Worm (Caenorhabditis elegans) whole organism, L4 larva: ENCODE data around the gene Y57G11C.22.

ENCODE experiments used
- D1046.2 ChIP-seq: fragments of 200-800 bp; sonication (Bioruptor generic); IDR thresholded peaks from 2 replicates; pipeline ENCODE4 v1.3.6; 2022; ENCODE audit warnings: missing genetic modification characterization, missing compliant biosample characterization
- F26F4.8 ChIP-seq: fragments of 200-800 bp; sonication (Bioruptor generic); conservative IDR thresholded peaks from 2 replicates; pipeline ENCODE4 v1.3.6; 2022; ENCODE audit warnings: missing genetic modification characterization, missing compliant biosample characterization
- R02D3.7 ChIP-seq: fragments of 150-350 bp; sonication (generic microtip); optimal IDR thresholded peaks from 3 replicates; lab custom pipeline; 2014; ENCODE audit warnings: missing biosample characterization, missing genetic modification characterization
- Y48G9A.11 ChIP-seq: fragments of 200-800 bp; sonication (Bioruptor generic); IDR thresholded peaks from 2 replicates; pipeline ENCODE4 v1.3.6; 2022; ENCODE audit warnings: missing genetic modification reagents, missing genetic modification characterization, missing compliant biosample characterization
- ZK337.2 ChIP-seq: fragments of 200-800 bp; sonication (Bioruptor generic); IDR thresholded peaks from 2 replicates; pipeline ENCODE4 v1.3.6; 2022; ENCODE audit warnings: missing genetic modification reagents, missing genetic modification characterization, missing compliant biosample characterization
- aha-1 ChIP-seq: fragments of 150-350 bp; peaks from one replicate; lab custom pipeline; 2014; ENCODE audit warnings: missing biosample characterization, missing genetic modification characterization
- aly-2 ChIP-seq: sonication (generic microtip); optimal IDR thresholded peaks from 2 replicates; lab custom pipeline; 2018; ENCODE audit warnings: missing biosample characterization, missing genetic modification characterization
- ama-1 ChIP-seq: fragments of 150-350 bp; optimal IDR thresholded peaks from 2 replicates; lab custom pipeline; 2014; ENCODE audit warnings: inconsistent platforms, mixed read lengths
- arid-1 ChIP-seq: fragments of 200-800 bp; sonication (Bioruptor generic); conservative IDR thresholded peaks from 2 replicates; pipeline ENCODE4 v1.3.6; 2022; ENCODE audit warnings: missing genetic modification reagents, missing genetic modification characterization, missing compliant biosample characterization
- ceh-20 ChIP-seq: fragments of 200-800 bp; sonication (Bioruptor generic); IDR thresholded peaks from 2 replicates; pipeline ENCODE4 v1.3.6; 2022; ENCODE audit warnings: missing genetic modification reagents, missing genetic modification characterization, missing compliant biosample characterization
- ceh-28 ChIP-seq: fragments of 150-350 bp; optimal IDR thresholded peaks from 2 replicates; lab custom pipeline; 2014; ENCODE audit warnings: missing biosample characterization, missing genetic modification reagents, missing genetic modification characterization
- ceh-32 ChIP-seq: sonication (generic microtip); optimal IDR thresholded peaks from 2 replicates; lab custom pipeline; 2016; ENCODE audit warnings: mild to moderate bottlenecking, missing genetic modification characterization, missing compliant biosample characterization; ENCODE audit not compliant: poor library complexity
- ceh-62 ChIP-seq: sonication (generic microtip); optimal IDR thresholded peaks from 2 replicates; lab custom pipeline; 2017; ENCODE audit warnings: missing biosample characterization, missing genetic modification characterization
- ceh-82 ChIP-seq: sonication (generic microtip); optimal IDR thresholded peaks from 2 replicates; lab custom pipeline; 2017; ENCODE audit warnings: missing biosample characterization, missing genetic modification characterization
- daf-16 ChIP-seq, 3 experiments: sonication (generic microtip); optimal IDR thresholded peaks; 2 replicates each; lab custom pipeline; 2016 to 2017; ENCODE audit warnings: missing genetic modification characterization in 3 of 3, missing genetic modification reagents in 3 of 3, mild to moderate bottlenecking in 2 of 3, missing compliant biosample characterization in 2 of 3, missing biosample characterization in 1 of 3, moderate library complexity in 1 of 3
- dmd-9 ChIP-seq: fragments of 200-800 bp; sonication (Bioruptor generic); IDR thresholded peaks from 2 replicates; pipeline ENCODE4 v1.3.6; 2022; ENCODE audit warnings: missing genetic modification reagents, missing genetic modification characterization, missing compliant biosample characterization
- dve-1 ChIP-seq: sonication (generic microtip); optimal IDR thresholded peaks from 2 replicates; lab custom pipeline; 2017; ENCODE audit warnings: antibody characterized with exemption, mild to moderate bottlenecking, missing genetic modification characterization, missing compliant biosample characterization; ENCODE audit not compliant: insufficient read depth
- fkh-10 ChIP-seq: fragments of 150-350 bp; optimal IDR thresholded peaks from 2 replicates; lab custom pipeline; 2014; ENCODE audit warnings: missing biosample characterization, missing genetic modification reagents, missing genetic modification characterization
- fos-1 ChIP-seq: fragments of 150-350 bp; optimal IDR thresholded peaks from 2 replicates; lab custom pipeline; 2014; ENCODE audit warnings: missing biosample characterization, missing genetic modification characterization
- hif-1 ChIP-seq, 2 experiments: sonication (generic microtip); optimal IDR thresholded peaks; 2 replicates each; lab custom pipeline; 2016 to 2017; ENCODE audit warnings: missing compliant biosample characterization in 2 of 2, missing genetic modification characterization in 2 of 2, missing genetic modification reagents in 2 of 2, missing genotype in 2 of 2, mild to moderate bottlenecking in 1 of 2
- hlh-30 ChIP-seq: sonication (generic microtip); optimal IDR thresholded peaks from 2 replicates; lab custom pipeline; 2017; ENCODE audit warnings: antibody characterized with exemption, mild to moderate bottlenecking, missing genetic modification characterization, missing compliant biosample characterization; ENCODE audit not compliant: insufficient read depth
- hmg-1.1 ChIP-seq: fragments of 200-800 bp; sonication (Bioruptor generic); IDR thresholded peaks from 2 replicates; pipeline ENCODE4 v1.3.6; 2022; ENCODE audit warnings: missing genetic modification reagents, missing genetic modification characterization, missing compliant biosample characterization
- lin-15B ChIP-seq: fragments of 150-350 bp; sonication (generic microtip); optimal IDR thresholded peaks from 3 replicates; lab custom pipeline; 2014; ENCODE audit warnings: missing biosample characterization, missing genetic modification characterization
- lin-38 ChIP-seq: fragments of 200-800 bp; sonication (Bioruptor generic); IDR thresholded peaks from 2 replicates; pipeline ENCODE4 v1.3.6; 2022; ENCODE audit warnings: missing genetic modification reagents, missing genetic modification characterization, missing compliant biosample characterization
- lin-39 ChIP-seq: fragments of 150-350 bp; optimal IDR thresholded peaks from 2 replicates; lab custom pipeline; 2014; ENCODE audit warnings: missing biosample characterization, missing genetic modification reagents, missing genetic modification characterization
- lir-3 ChIP-seq: sonication (generic microtip); optimal IDR thresholded peaks from 2 replicates; lab custom pipeline; 2016; ENCODE audit warnings: mild to moderate bottlenecking, missing genetic modification characterization, missing compliant biosample characterization
- lsy-2 ChIP-seq, 2 experiments: fragments of 150-350 bp in 1 of 2; sonication (generic microtip) in 1 of 2; optimal IDR thresholded peaks; 2 replicates each; lab custom pipeline; 2014 to 2017; ENCODE audit warnings: missing biosample characterization in 2 of 2, missing genetic modification characterization in 2 of 2
- madf-5 ChIP-seq, 2 experiments: fragments of 200-800 bp; sonication (Bioruptor generic); IDR thresholded peaks; 2 replicates each; pipeline ENCODE4 v1.3.6; 2022; ENCODE audit warnings: missing compliant biosample characterization in 2 of 2, missing genetic modification characterization in 2 of 2
- madf-9 ChIP-seq: fragments of 200-800 bp; sonication (Bioruptor generic); conservative IDR thresholded peaks from 2 replicates; pipeline ENCODE4 v1.3.6; 2022; ENCODE audit warnings: missing genetic modification reagents, missing genetic modification characterization, missing compliant biosample characterization
- mep-1 ChIP-seq: fragments of 150-350 bp; sonication (generic microtip); optimal IDR thresholded peaks from 3 replicates; lab custom pipeline; 2014; ENCODE audit warnings: missing biosample characterization, missing genetic modification characterization
- mxl-3 ChIP-seq: fragments of 200-800 bp; sonication (Bioruptor generic); optimal IDR thresholded peaks from 2 replicates; lab custom pipeline; 2018; ENCODE audit warnings: mild to moderate bottlenecking, missing genetic modification characterization, missing compliant biosample characterization
- nhr-102 ChIP-seq: sonication (generic microtip); optimal IDR thresholded peaks from 2 replicates; lab custom pipeline; 2016; ENCODE audit warnings: mild to moderate bottlenecking, missing genetic modification characterization, moderate library complexity, missing compliant biosample characterization
- nhr-111 ChIP-seq: fragments of 200-800 bp; sonication (Bioruptor generic); optimal IDR thresholded peaks from 2 replicates; lab custom pipeline; 2018; ENCODE audit warnings: mild to moderate bottlenecking, missing genetic modification characterization, missing compliant biosample characterization
- nhr-25 ChIP-seq: sonication (generic microtip); optimal IDR thresholded peaks from 2 replicates; lab custom pipeline; 2017; ENCODE audit warnings: missing genetic modification characterization, mild to moderate bottlenecking, missing compliant biosample characterization, antibody characterized with exemption, moderate library complexity, borderline replicate concordance; ENCODE audit not compliant: insufficient read depth
- nhr-6 ChIP-seq: fragments of 150-350 bp; optimal IDR thresholded peaks from 2 replicates; lab custom pipeline; 2014; ENCODE audit warnings: missing biosample characterization, missing genetic modification characterization
- nhr-76 ChIP-seq: fragments of 150-350 bp; optimal IDR thresholded peaks from 2 replicates; lab custom pipeline; 2014; ENCODE audit warnings: missing biosample characterization, missing genetic modification characterization
- pha-4 ChIP-seq, 2 experiments: fragments of 150-350 bp in 1 of 2; fragments of 200-800 bp in 1 of 2; sonication (Bioruptor generic) in 1 of 2; IDR thresholded peaks in 1 of 2; optimal IDR thresholded peaks in 1 of 2; 2 replicates each; pipeline versions ENCODE4 v1.3.6 to Lab custom; 2014 to 2022; ENCODE audit warnings: missing genetic modification characterization in 2 of 2, missing genetic modification reagents in 2 of 2, missing biosample characterization in 1 of 2, missing compliant biosample characterization in 1 of 2
- pqm-1 ChIP-seq: sonication (generic microtip); optimal IDR thresholded peaks from 2 replicates; lab custom pipeline; 2017; ENCODE audit warnings: missing biosample characterization, missing genetic modification characterization
- rbr-2 ChIP-seq: sonication (generic microtip); optimal IDR thresholded peaks from 2 replicates; lab custom pipeline; 2016; ENCODE audit warnings: missing genotype, missing genetic modification characterization, missing compliant biosample characterization
- saeg-2 ChIP-seq: fragments of 200-800 bp; sonication (Bioruptor generic); IDR thresholded peaks from 2 replicates; pipeline ENCODE4 v1.3.6; 2022; ENCODE audit warnings: missing genetic modification reagents, missing genetic modification characterization, missing compliant biosample characterization
- skn-1 ChIP-seq: fragments of 150-350 bp; optimal IDR thresholded peaks from 2 replicates; lab custom pipeline; 2014; ENCODE audit warnings: missing biosample characterization, missing genetic modification characterization
- snpc-1.2 ChIP-seq: fragments of 200-800 bp; sonication (Bioruptor generic); IDR thresholded peaks from 2 replicates; pipeline ENCODE4 v1.3.6; 2022; ENCODE audit warnings: missing genetic modification reagents, missing genetic modification characterization, missing compliant biosample characterization
- spr-3 ChIP-seq: fragments of 200-800 bp; sonication (Bioruptor generic); optimal IDR thresholded peaks from 2 replicates; lab custom pipeline; 2018; ENCODE audit warnings: mild to moderate bottlenecking, missing genetic modification characterization, missing compliant biosample characterization
- tag-97 ChIP-seq: fragments of 200-800 bp; sonication (Bioruptor generic); IDR thresholded peaks from 2 replicates; pipeline ENCODE4 v1.3.6; 2022; ENCODE audit warnings: missing genetic modification characterization, missing compliant biosample characterization
- vab-7 ChIP-seq: fragments of 200-800 bp; sonication (Bioruptor generic); IDR thresholded peaks from 2 replicates; pipeline ENCODE4 v1.3.6; 2022; ENCODE audit warnings: missing genetic modification reagents, missing genetic modification characterization, missing compliant biosample characterization
- zag-1 ChIP-seq: fragments of 150-350 bp; optimal IDR thresholded peaks from 2 replicates; lab custom pipeline; 2014; ENCODE audit warnings: missing biosample characterization, missing genetic modification characterization
- ztf-7 ChIP-seq: fragments of 150-350 bp; optimal IDR thresholded peaks from 2 replicates; lab custom pipeline; 2014; ENCODE audit warnings: missing biosample characterization, missing genetic modification characterization

Gene Y57G11C.22

DNA sequence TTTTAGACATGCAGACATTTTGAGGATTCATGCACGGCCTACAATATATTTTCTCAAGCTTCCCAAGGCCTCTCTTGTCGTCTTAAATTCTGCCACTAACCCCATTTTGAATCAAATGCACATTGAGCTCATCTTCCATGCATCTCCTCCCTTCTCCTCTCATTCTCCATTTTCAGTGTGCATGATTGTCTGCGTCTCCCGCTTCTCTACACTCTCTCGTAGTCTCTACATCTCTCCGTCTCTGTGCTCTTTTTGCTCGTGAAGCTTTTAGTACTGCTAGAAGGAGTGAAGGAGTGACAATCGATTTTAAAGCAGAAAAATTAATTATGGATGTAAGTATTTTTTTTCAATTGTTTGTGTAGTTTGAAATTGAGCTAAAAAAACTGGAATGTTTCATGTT is at the start of gene Y57G11C.22:
Gene Y57G11C.22, plus strand, starts transcription at position 327 of the 400 bp plus-strand sequence.
- TF ChIP-seq madf-9 (GFP tag; lab: Robert Waterston, UW) (no peak), daf-16 (GFP tag; optimal IDR thresholded peaks at IDR 0.05; lab: Kevin White, UChicago) (no peak), daf-16 (tag; optimal IDR thresholded peaks at IDR 0.05; lab: Kevin White, UChicago) (peak; percentile 28), aha-1 (tag; lab: Kevin White, UChicago) (peak; percentile 83), hlh-30 (tag; lab: Kevin White, UChicago) (peak; percentile 10), fkh-10 (GFP tag; lab: Kevin White, UChicago) (no peak), snpc-1.2 (GFP tag; lab: Robert Waterston, UW) (no peak), nhr-76 (tag; lab: Kevin White, UChicago) (no peak), ceh-28 (no peak), nhr-25 (tag; lab: Kevin White, UChicago) (no peak), ceh-20 (GFP tag; lab: Robert Waterston, UW) (no peak), pqm-1 (tag; lab: Kevin White, UChicago) (no peak), rbr-2 (tag; lab: Kevin White, UChicago) (no peak), ceh-62 (no peak), lsy-2 (tag; optimal IDR thresholded peaks at IDR 0.05; lab: Kevin White, UChicago) (peak in 1 of 2 experiments; percentile 47), hmg-1.1 (GFP tag; lab: Robert Waterston, UW) (peak; percentile 65), ZK337.2 (GFP tag; lab: Robert Waterston, UW) (no peak), lir-3 (no peak)

DNA sequence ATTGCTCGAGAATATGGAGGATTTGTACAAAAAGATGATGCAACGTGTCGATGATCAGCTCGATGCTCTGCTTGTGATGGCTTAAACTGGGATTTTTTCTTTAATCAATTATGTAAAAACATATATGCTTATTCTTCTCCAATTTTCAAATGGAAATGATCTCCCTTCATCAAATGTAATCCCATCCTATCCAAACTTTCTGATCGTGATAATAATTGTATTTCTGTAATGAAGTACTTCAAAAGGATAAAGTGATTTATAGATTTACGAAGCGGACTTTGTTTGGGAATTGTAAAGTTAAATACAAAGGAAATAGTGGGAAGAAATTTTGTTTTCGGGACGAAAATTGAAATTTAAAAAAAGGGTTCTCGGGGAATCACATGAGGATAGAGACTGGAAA is 46.4 kb upstream of the Y57G11C.22 start:
- TF ChIP-seq tag-97 (GFP tag; lab: Robert Waterston, UW), result no peak
- TF ChIP-seq lin-15B (tag; lab: Kevin White, UChicago), result no peak
- no peak for TF ChIP-seq nhr-111 (GFP tag; lab: Kevin White, UChicago)
- no peak for TF ChIP-seq dmd-9 (GFP tag; lab: Robert Waterston, UW)
- no peak for TF ChIP-seq hlh-30 (tag; lab: Kevin White, UChicago)
- TF ChIP-seq daf-16 (GFP tag; optimal IDR thresholded peaks at IDR 0.05; lab: Kevin White, UChicago), result no peak
- peak; percentile 39 for TF ChIP-seq daf-16 (tag; optimal IDR thresholded peaks at IDR 0.05; lab: Kevin White, UChicago)
- TF ChIP-seq ceh-82 (tag; lab: Kevin White, UChicago), result no peak
- no peak for TF ChIP-seq aly-2 (tag; lab: Kevin White, UChicago)
- TF ChIP-seq Y48G9A.11 (GFP tag; lab: Robert Waterston, UW), result no peak
- TF ChIP-seq vab-7, result no peak
- peak; percentile 41; the same call in 1 of the 2 replicates for TF ChIP-seq pha-4 (GFP tag; IDR thresholded peaks at IDR 0.05; lab: Robert Waterston, UW)
- TF ChIP-seq pha-4 (tag; optimal IDR thresholded peaks at IDR 0.05; lab: Kevin White, UChicago), result no peak
- no peak for TF ChIP-seq aha-1 (tag; lab: Kevin White, UChicago)
- no peak for TF ChIP-seq madf-9 (GFP tag; lab: Robert Waterston, UW)
- TF ChIP-seq D1046.2 (GFP tag; lab: Robert Waterston, UW), result no peak
- no peak for TF ChIP-seq skn-1 (tag; lab: Kevin White, UChicago)
- TF ChIP-seq nhr-25 (tag; lab: Kevin White, UChicago), result no peak
- no peak for TF ChIP-seq madf-5 (GFP tag; IDR thresholded peaks at IDR 0.05; lab: Robert Waterston, UW)
- no peak for TF ChIP-seq fkh-10 (GFP tag; lab: Kevin White, UChicago)
- TF ChIP-seq lin-39 (tag; lab: Kevin White, UChicago), result no peak
- no peak for TF ChIP-seq ceh-28
- TF ChIP-seq hif-1 (tag; optimal IDR thresholded peaks at IDR 0.05; lab: Kevin White, UChicago), result no peak
- 0 out of 2 replicates have a peak, but pooled peaks have one; percentile 17 for TF ChIP-seq lin-38
- TF ChIP-seq zag-1 (tag; lab: Kevin White, UChicago), result no peak
- TF ChIP-seq fos-1 (tag; lab: Kevin White, UChicago), result no peak
- TF ChIP-seq spr-3 (GFP tag; lab: Kevin White, UChicago), result no peak
- peak; percentile 9 for TF ChIP-seq dve-1 (tag; lab: Kevin White, UChicago)
- no peak for TF ChIP-seq R02D3.7 (tag; lab: Kevin White, UChicago)
- TF ChIP-seq nhr-102 (tag; lab: Kevin White, UChicago), result peak; percentile 7
- peak; percentile 63 for TF ChIP-seq mep-1 (tag; lab: Kevin White, UChicago)
- no peak for TF ChIP-seq F26F4.8 (GFP tag; lab: Robert Waterston, UW)
- TF ChIP-seq ztf-7, result no peak
- TF ChIP-seq mxl-3 (GFP tag; lab: Kevin White, UChicago), result no peak
- TF ChIP-seq arid-1 (GFP tag; lab: Robert Waterston, UW), result no peak
- TF ChIP-seq ama-1 (lab: Kevin White, UChicago), result peak; percentile 31
- TF ChIP-seq nhr-6 (tag; lab: Kevin White, UChicago), result no peak
- no peak for TF ChIP-seq saeg-2 (GFP tag; lab: Robert Waterston, UW)
- TF ChIP-seq ceh-32 (tag; lab: Kevin White, UChicago), result no peak
